Worm (Caenorhabditis elegans) whole organism, young adult: ENCODE measurements around the gene F02E11.7.

Experiments
- B0019.2 ChIP-seq: fragments of 200-800 bp; sonication (Bioruptor generic); conservative IDR thresholded peaks from 2 replicates; pipeline ENCODE4 v1.3.6; 2022; ENCODE audit warnings: missing genetic modification reagents, missing genetic modification characterization, missing compliant biosample characterization
- T26A5.8 ChIP-seq: sonication (generic microtip); optimal IDR thresholded peaks from 2 replicates; lab custom pipeline; 2016; ENCODE audit warnings: missing genetic modification characterization, missing compliant biosample characterization
- hlh-26 ChIP-seq: fragments of 200-800 bp; sonication (Bioruptor generic); conservative IDR thresholded peaks from 2 replicates; pipeline ENCODE4 v1.3.6; 2022; ENCODE audit warnings: missing genetic modification reagents, missing genetic modification characterization, missing compliant biosample characterization
- pbrm-1 ChIP-seq: fragments of 200-800 bp; sonication (Bioruptor generic); IDR thresholded peaks from 2 replicates; pipeline ENCODE4 v1.3.6; 2022; ENCODE audit warnings: missing genetic modification reagents, missing genetic modification characterization, missing compliant biosample characterization
- sea-2 ChIP-seq: fragments of 200-800 bp; sonication (Bioruptor generic); IDR thresholded peaks from 2 replicates; pipeline ENCODE4 v1.3.6; 2022; ENCODE audit warnings: missing genetic modification characterization, missing compliant biosample characterization
- unc-62 ChIP-seq: fragments of 150-350 bp; optimal IDR thresholded peaks from 2 replicates; lab custom pipeline; 2014; ENCODE audit warnings: missing biosample characterization, missing genetic modification reagents, missing genetic modification characterization

ce11 chrII:3259254-3259653 lies 8.2 kb upstream of the F02E11.7 start, which contains the start of gene gcy-19:
- TF ChIP-seq unc-62 (GFP tag; lab: Kevin White, UChicago) (no peak), B0019.2 (GFP tag; lab: Robert Waterston, UW) (no peak), pbrm-1 (no peak), hlh-26 (GFP tag; lab: Robert Waterston, UW) (no peak), T26A5.8 (tag; lab: Kevin White, UChicago) (no peak), sea-2 (no peak)
